Fruit fly (Drosophila melanogaster): ENCODE results near the gene NetA.

The NetA gene

dm6 chrX:14580359-14580961 lies 73.3 kb downstream of the NetA start, which contains the start of gene CG14414 (continued):
- TF ChIP-seq Six4 (GFP tag; optimal IDR thresholded peaks at IDR 0.05) = no peak
- TF ChIP-seq CG16813 (GFP tag; IDR thresholded peaks at IDR 0.05; ENCODE audit: partially characterized antibody) = peak; percentile 86
- TF ChIP-seq Lpt (GFP tag; optimal IDR thresholded peaks at IDR 0.05) = no peak
- TF ChIP-seq CG34224 (GFP tag; IDR thresholded peaks at IDR 0.05; ENCODE audit: partially characterized antibody) = peak; percentile 68
- TF ChIP-seq Ets97D (GFP tag; optimal IDR thresholded peaks at IDR 0.05) = peak; percentile 72
- peak; percentile 96 for TF ChIP-seq Sry-δ (GFP tag; optimal IDR thresholded peaks at IDR 0.05)
- TF ChIP-seq CkIIα-i1 (GFP tag; IDR thresholded peaks at IDR 0.05) = no peak
- no peak for TF ChIP-seq CG15601 (tag; optimal IDR thresholded peaks at IDR 0.05)
- TF ChIP-seq phol (tag; optimal IDR thresholded peaks at IDR 0.05) = peak; percentile 54
- TF ChIP-seq CG13894 (tag; optimal IDR thresholded peaks at IDR 0.05) = no peak
- peak; percentile 52 for TF ChIP-seq CG2120 (GFP tag; optimal IDR thresholded peaks at IDR 0.05)
- TF ChIP-seq fu2 (GFP tag; optimal IDR thresholded peaks at IDR 0.05) = no peak
- TF ChIP-seq CoRest (tag; optimal IDR thresholded peaks at IDR 0.05) = peak; percentile 18
- peak; percentile 12 for TF ChIP-seq CHES-1-like (GFP tag; optimal IDR thresholded peaks at IDR 0.05)
- no peak for TF ChIP-seq CG7839 (tag; optimal IDR thresholded peaks at IDR 0.05)
- no peak for TF ChIP-seq CG12104 (GFP tag; optimal IDR thresholded peaks at IDR 0.05)
- TF ChIP-seq CG2202 (tag; optimal IDR thresholded peaks at IDR 0.05) = no peak
- peak; percentile 56 for TF ChIP-seq CG3847 (GFP tag; IDR thresholded peaks at IDR 0.05)
- TF ChIP-seq Dp (GFP tag; optimal IDR thresholded peaks at IDR 0.05) = peak; percentile 87
- peak; percentile 73 for TF ChIP-seq CG17186 (GFP tag; optimal IDR thresholded peaks at IDR 0.05)
- peak; percentile 81 for TF ChIP-seq CG1603 (tag; optimal IDR thresholded peaks at IDR 0.05)
- 0 out of 3 replicates have a peak, but pooled peaks have one; percentile 40 for TF ChIP-seq Dbx (GFP tag; IDR thresholded peaks at IDR 0.05)
- TF ChIP-seq al (GFP tag; IDR thresholded peaks at IDR 0.05) = 0 out of 2 replicates have a peak, but pooled peaks have one; percentile 6
- no peak for TF ChIP-seq CG8388 (GFP tag; optimal IDR thresholded peaks at IDR 0.05)
- TF ChIP-seq CG6791 (GFP tag; IDR thresholded peaks at IDR 0.05; ENCODE audit: partially characterized antibody) = peak; percentile 86
- peak; percentile 61; the same call in 1 of the 2 replicates for TF ChIP-seq CG2129 (GFP tag; IDR thresholded peaks at IDR 0.05; ENCODE audit: partially characterized antibody)
- peak; percentile 84 for TF ChIP-seq Opbp (GFP tag; IDR thresholded peaks at IDR 0.05; ENCODE audit: partially characterized antibody)
- TF ChIP-seq CG8478 (optimal IDR thresholded peaks at IDR 0.05) = no peak
- no peak for TF ChIP-seq Hr51 (GFP tag; optimal IDR thresholded peaks at IDR 0.05)
- TF ChIP-seq Meics (GFP tag; optimal IDR thresholded peaks at IDR 0.05) = no peak
- TF ChIP-seq gfzf (GFP tag; optimal IDR thresholded peaks at IDR 0.05) = peak; percentile 52
- TF ChIP-seq Spps (tag; optimal IDR thresholded peaks at IDR 0.05) = no peak
- TF ChIP-seq Trl (optimal IDR thresholded peaks at IDR 0.05) = no peak
- peak; percentile 41 for TF ChIP-seq Trl (GFP tag; optimal IDR thresholded peaks at IDR 0.05)
- TF ChIP-seq CG4854 (GFP tag; optimal IDR thresholded peaks at IDR 0.05) = peak; percentile 3
- TF ChIP-seq CG12744 (GFP tag; optimal IDR thresholded peaks at IDR 0.05) = no peak
- TF ChIP-seq CG18476 (GFP tag; optimal IDR thresholded peaks at IDR 0.05) = no peak
- TF ChIP-seq CG9817 (tag; optimal IDR thresholded peaks at IDR 0.05) = no peak
- peak; percentile 27 for TF ChIP-seq vfl (GFP tag; optimal IDR thresholded peaks at IDR 0.05)
- TF ChIP-seq Bteb2 (GFP tag; optimal IDR thresholded peaks at IDR 0.05) = no peak
- TF ChIP-seq trem (tag; optimal IDR thresholded peaks at IDR 0.05) = peak; percentile 39
- peak; percentile 43 for TF ChIP-seq lilli (GFP tag; optimal IDR thresholded peaks at IDR 0.05)
- TF ChIP-seq BEAF-32 (GFP tag; optimal IDR thresholded peaks at IDR 0.05) = peak; percentile 91
- peak in 1 of 2 experiments; percentile 29 for TF ChIP-seq chif (GFP tag; optimal IDR thresholded peaks at IDR 0.05)
- TF ChIP-seq Sox100B (GFP tag; optimal IDR thresholded peaks at IDR 0.05) = no peak
- peak in 1 of 2 experiments; percentile 28 for TF ChIP-seq dpn (GFP tag; optimal IDR thresholded peaks at IDR 0.05)
- TF ChIP-seq stwl (tag; optimal IDR thresholded peaks at IDR 0.05) = peak; percentile 62
- TF ChIP-seq ara (GFP tag; IDR thresholded peaks at IDR 0.05) = 0 out of 2 replicates have a peak, but pooled peaks have one; percentile 38
- peak; percentile 93 for TF ChIP-seq amos (GFP tag; IDR thresholded peaks at IDR 0.05; ENCODE audit: partially characterized antibody)
